Worm (Caenorhabditis elegans) whole organism, L4 larva: ENCODE measurements around the gene aagr-2.

Source experiments
- F26F4.8 ChIP-seq: fragments of 200-800 bp; sonication (Bioruptor generic); conservative IDR thresholded peaks from 2 replicates; pipeline ENCODE4 v1.3.6; 2022; ENCODE audit warnings: missing genetic modification characterization, missing compliant biosample characterization
- T20F7.1 ChIP-seq: fragments of 200-800 bp; sonication (Bioruptor generic); optimal IDR thresholded peaks from 2 replicates; lab custom pipeline; 2018; ENCODE audit warnings: mild to moderate bottlenecking, missing genetic modification characterization, missing compliant biosample characterization
- T26A8.4 ChIP-seq: fragments of 200-800 bp; sonication (Bioruptor generic); IDR thresholded peaks from 2 replicates; pipeline ENCODE4 v1.3.6; 2022; ENCODE audit warnings: missing genetic modification characterization, missing compliant biosample characterization
- Y75B8A.6 ChIP-seq: fragments of 200-800 bp; sonication (Bioruptor generic); IDR thresholded peaks from 2 replicates; pipeline ENCODE4 v1.3.6; 2022; ENCODE audit warnings: missing genetic modification reagents, missing genetic modification characterization, missing compliant biosample characterization
- ZK337.2 ChIP-seq: fragments of 200-800 bp; sonication (Bioruptor generic); IDR thresholded peaks from 2 replicates; pipeline ENCODE4 v1.3.6; 2022; ENCODE audit warnings: missing genetic modification reagents, missing genetic modification characterization, missing compliant biosample characterization
- ZK546.5 ChIP-seq, 2 experiments: sonication (generic microtip); optimal IDR thresholded peaks; 2 replicates each; lab custom pipeline; 2017; ENCODE audit warnings: missing biosample characterization in 2 of 2, missing genetic modification characterization in 2 of 2
- aha-1 ChIP-seq: fragments of 150-350 bp; peaks from one replicate; lab custom pipeline; 2014; ENCODE audit warnings: missing biosample characterization, missing genetic modification characterization
- ama-1 ChIP-seq: fragments of 150-350 bp; optimal IDR thresholded peaks from 2 replicates; lab custom pipeline; 2014; ENCODE audit warnings: inconsistent platforms, mixed read lengths
- attf-4 ChIP-seq: sonication (generic microtip); optimal IDR thresholded peaks from 3 replicates; lab custom pipeline; 2017; ENCODE audit warnings: missing biosample characterization, missing genetic modification characterization
- ceh-20 ChIP-seq: fragments of 200-800 bp; sonication (Bioruptor generic); IDR thresholded peaks from 2 replicates; pipeline ENCODE4 v1.3.6; 2022; ENCODE audit warnings: missing genetic modification reagents, missing genetic modification characterization, missing compliant biosample characterization
- ceh-28 ChIP-seq: fragments of 150-350 bp; optimal IDR thresholded peaks from 2 replicates; lab custom pipeline; 2014; ENCODE audit warnings: missing biosample characterization, missing genetic modification reagents, missing genetic modification characterization
- ceh-32 ChIP-seq: sonication (generic microtip); optimal IDR thresholded peaks from 2 replicates; lab custom pipeline; 2016; ENCODE audit warnings: mild to moderate bottlenecking, missing genetic modification characterization, missing compliant biosample characterization; ENCODE audit not compliant: poor library complexity
- ceh-44 ChIP-seq: fragments of 200-800 bp; sonication (Bioruptor generic); IDR thresholded peaks from 2 replicates; pipeline ENCODE4 v1.3.6; 2022; ENCODE audit warnings: missing genetic modification reagents, missing genetic modification characterization, missing compliant biosample characterization
- ceh-62 ChIP-seq: sonication (generic microtip); optimal IDR thresholded peaks from 2 replicates; lab custom pipeline; 2017; ENCODE audit warnings: missing biosample characterization, missing genetic modification characterization
- ceh-82 ChIP-seq: sonication (generic microtip); optimal IDR thresholded peaks from 2 replicates; lab custom pipeline; 2017; ENCODE audit warnings: missing biosample characterization, missing genetic modification characterization
- ces-1 ChIP-seq: fragments of 150-350 bp; sonication (generic microtip); optimal IDR thresholded peaks from 4 replicates; lab custom pipeline; 2014; ENCODE audit warnings: missing biosample characterization, missing genetic modification reagents, missing genetic modification characterization
- daf-16 ChIP-seq, 3 experiments: sonication (generic microtip); optimal IDR thresholded peaks; 2 replicates each; lab custom pipeline; 2016 to 2017; ENCODE audit warnings: missing genetic modification characterization in 3 of 3, missing genetic modification reagents in 3 of 3, mild to moderate bottlenecking in 2 of 3, missing compliant biosample characterization in 2 of 3, missing biosample characterization in 1 of 3, moderate library complexity in 1 of 3
- dpl-1 ChIP-seq: fragments of 150-350 bp; optimal IDR thresholded peaks from 2 replicates; lab custom pipeline; 2014; ENCODE audit warnings: missing biosample characterization, missing genetic modification reagents, missing genetic modification characterization
- duxl-1 ChIP-seq: sonication (generic microtip); optimal IDR thresholded peaks from 2 replicates; lab custom pipeline; 2016; ENCODE audit warnings: mild to moderate bottlenecking, missing genetic modification characterization, moderate library complexity, missing compliant biosample characterization; ENCODE audit not compliant: poor library complexity
- dve-1 ChIP-seq: sonication (generic microtip); optimal IDR thresholded peaks from 2 replicates; lab custom pipeline; 2017; ENCODE audit warnings: antibody characterized with exemption, mild to moderate bottlenecking, missing genetic modification characterization, missing compliant biosample characterization; ENCODE audit not compliant: insufficient read depth
- hif-1 ChIP-seq, 2 experiments: sonication (generic microtip); optimal IDR thresholded peaks; 2 replicates each; lab custom pipeline; 2016 to 2017; ENCODE audit warnings: missing compliant biosample characterization in 2 of 2, missing genetic modification characterization in 2 of 2, missing genetic modification reagents in 2 of 2, missing genotype in 2 of 2, mild to moderate bottlenecking in 1 of 2
- hlh-11 ChIP-seq: fragments of 200-800 bp; sonication (Bioruptor generic); optimal IDR thresholded peaks from 2 replicates; lab custom pipeline; 2018; ENCODE audit warnings: mild to moderate bottlenecking, missing genetic modification characterization, missing compliant biosample characterization
- lin-15B ChIP-seq: fragments of 150-350 bp; sonication (generic microtip); optimal IDR thresholded peaks from 3 replicates; lab custom pipeline; 2014; ENCODE audit warnings: missing biosample characterization, missing genetic modification characterization
- lin-38 ChIP-seq: fragments of 200-800 bp; sonication (Bioruptor generic); IDR thresholded peaks from 2 replicates; pipeline ENCODE4 v1.3.6; 2022; ENCODE audit warnings: missing genetic modification reagents, missing genetic modification characterization, missing compliant biosample characterization
- lin-39 ChIP-seq: fragments of 150-350 bp; optimal IDR thresholded peaks from 2 replicates; lab custom pipeline; 2014; ENCODE audit warnings: missing biosample characterization, missing genetic modification reagents, missing genetic modification characterization
- madf-5 ChIP-seq, 2 experiments: fragments of 200-800 bp; sonication (Bioruptor generic); IDR thresholded peaks; 2 replicates each; pipeline ENCODE4 v1.3.6; 2022; ENCODE audit warnings: missing compliant biosample characterization in 2 of 2, missing genetic modification characterization in 2 of 2
- madf-9 ChIP-seq: fragments of 200-800 bp; sonication (Bioruptor generic); conservative IDR thresholded peaks from 2 replicates; pipeline ENCODE4 v1.3.6; 2022; ENCODE audit warnings: missing genetic modification reagents, missing genetic modification characterization, missing compliant biosample characterization
- mxl-3 ChIP-seq: fragments of 200-800 bp; sonication (Bioruptor generic); optimal IDR thresholded peaks from 2 replicates; lab custom pipeline; 2018; ENCODE audit warnings: mild to moderate bottlenecking, missing genetic modification characterization, missing compliant biosample characterization
- nhr-102 ChIP-seq: sonication (generic microtip); optimal IDR thresholded peaks from 2 replicates; lab custom pipeline; 2016; ENCODE audit warnings: mild to moderate bottlenecking, missing genetic modification characterization, moderate library complexity, missing compliant biosample characterization
- nhr-237 ChIP-seq: sonication (generic microtip); optimal IDR thresholded peaks from 2 replicates; lab custom pipeline; 2017; ENCODE audit warnings: missing biosample characterization, missing genetic modification characterization
- nhr-28 ChIP-seq: fragments of 150-350 bp; optimal IDR thresholded peaks from 2 replicates; lab custom pipeline; 2014; ENCODE audit warnings: missing biosample characterization, missing genetic modification characterization
- nhr-41 ChIP-seq: fragments of 200-800 bp; sonication (Bioruptor generic); IDR thresholded peaks from 2 replicates; pipeline ENCODE4 v1.3.6; 2022; ENCODE audit warnings: missing genetic modification reagents, missing genetic modification characterization, missing compliant biosample characterization
- nhr-48 ChIP-seq: sonication (generic microtip); optimal IDR thresholded peaks from 2 replicates; lab custom pipeline; 2016; ENCODE audit warnings: mild to moderate bottlenecking, missing genetic modification characterization, missing compliant biosample characterization
- pqm-1 ChIP-seq: sonication (generic microtip); optimal IDR thresholded peaks from 2 replicates; lab custom pipeline; 2017; ENCODE audit warnings: missing biosample characterization, missing genetic modification characterization
- saeg-2 ChIP-seq: fragments of 200-800 bp; sonication (Bioruptor generic); IDR thresholded peaks from 2 replicates; pipeline ENCODE4 v1.3.6; 2022; ENCODE audit warnings: missing genetic modification reagents, missing genetic modification characterization, missing compliant biosample characterization
- sdz-12 ChIP-seq: fragments of 200-800 bp; sonication (Bioruptor generic); optimal IDR thresholded peaks from 2 replicates; lab custom pipeline; 2018; ENCODE audit warnings: mild to moderate bottlenecking, missing genetic modification characterization, missing compliant biosample characterization
- set-16 ChIP-seq: fragments of 200-800 bp; sonication (Bioruptor generic); IDR thresholded peaks from 2 replicates; pipeline ENCODE4 v1.3.6; 2022; ENCODE audit warnings: missing genetic modification reagents, missing genetic modification characterization, missing compliant biosample characterization
- snpc-1.2 ChIP-seq: fragments of 200-800 bp; sonication (Bioruptor generic); IDR thresholded peaks from 2 replicates; pipeline ENCODE4 v1.3.6; 2022; ENCODE audit warnings: missing genetic modification reagents, missing genetic modification characterization, missing compliant biosample characterization
- snpc-4 ChIP-seq: fragments of 150-350 bp; optimal IDR thresholded peaks from 2 replicates; lab custom pipeline; 2014; ENCODE audit warnings: missing biosample characterization, missing genetic modification characterization
- spr-1 ChIP-seq: sonication (generic microtip); optimal IDR thresholded peaks from 2 replicates; lab custom pipeline; 2016; ENCODE audit warnings: mild to moderate bottlenecking, missing genetic modification characterization, missing compliant biosample characterization
- tag-97 ChIP-seq: fragments of 200-800 bp; sonication (Bioruptor generic); IDR thresholded peaks from 2 replicates; pipeline ENCODE4 v1.3.6; 2022; ENCODE audit warnings: missing genetic modification characterization, missing compliant biosample characterization
- unc-62 ChIP-seq, 3 experiments: fragments of 150-350 bp in 1 of 3; sonication (generic microtip); optimal IDR thresholded peaks in 2 of 3; peaks in 1 of 3; 1 replicate in 1 of 3; 2 replicates in 2 of 3; lab custom pipeline; 2014 to 2017; ENCODE audit warnings: missing biosample characterization in 3 of 3, missing genetic modification characterization in 3 of 3, missing genetic modification reagents in 3 of 3, missing genotype in 1 of 3

The aagr-2 gene

ce11 chrII:4866819-4867218 lies 58.2 kb downstream of the aagr-2 start:
- peak; percentile 97 for TF ChIP-seq set-16 (GFP tag; lab: Robert Waterston, UW)
- 0 out of 2 replicates have a peak, but pooled peaks have one; percentile 23 for TF ChIP-seq snpc-1.2 (GFP tag; lab: Robert Waterston, UW)

DNA sequence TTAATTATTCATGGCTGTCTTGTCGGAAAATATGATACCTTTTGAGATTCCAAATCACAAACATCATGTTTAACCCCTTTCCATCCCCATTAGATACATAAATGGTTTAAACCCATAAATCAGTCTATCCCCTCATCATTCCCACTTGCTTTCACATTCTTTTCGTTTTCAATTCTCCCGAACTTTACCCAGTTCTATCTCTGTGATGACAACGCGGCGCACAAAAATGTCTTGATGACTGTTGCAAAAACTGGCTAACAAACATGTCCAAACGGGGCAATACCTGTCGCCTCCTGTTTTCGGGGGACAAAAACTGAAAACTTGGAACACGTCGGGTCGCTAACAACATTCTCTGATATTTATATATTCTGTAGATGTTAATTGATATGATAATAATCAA lies 59.0 kb downstream of the aagr-2 start:
- no peak for TF ChIP-seq saeg-2 (GFP tag; lab: Robert Waterston, UW)
- no peak for TF ChIP-seq daf-16 (GFP tag; optimal IDR thresholded peaks at IDR 0.05; lab: Kevin White, UChicago)
- TF ChIP-seq daf-16 (tag; optimal IDR thresholded peaks at IDR 0.05; lab: Kevin White, UChicago): no peak
- TF ChIP-seq ceh-62 (tag; lab: Kevin White, UChicago): no peak
- TF ChIP-seq aha-1 (tag; lab: Kevin White, UChicago): peak; percentile 73
- TF ChIP-seq hif-1 (tag; optimal IDR thresholded peaks at IDR 0.05; lab: Kevin White, UChicago): no peak
- TF ChIP-seq ceh-20 (GFP tag; lab: Robert Waterston, UW): no peak
- TF ChIP-seq nhr-237 (tag; lab: Kevin White, UChicago): no peak
- no peak for TF ChIP-seq duxl-1
- TF ChIP-seq dpl-1: peak; percentile 16
- TF ChIP-seq Y75B8A.6 (GFP tag; lab: Robert Waterston, UW): no peak
- TF ChIP-seq T20F7.1 (GFP tag; lab: Kevin White, UChicago): no peak
- no peak for TF ChIP-seq F26F4.8
- TF ChIP-seq ZK546.5 (tag; optimal IDR thresholded peaks at IDR 0.05; lab: Kevin White, UChicago): no peak
- TF ChIP-seq lin-39 (tag; lab: Kevin White, UChicago): no peak
- no peak for TF ChIP-seq ceh-28 (tag; lab: Kevin White, UChicago)
- no peak for TF ChIP-seq ceh-44
- peak; percentile 65 for TF ChIP-seq mxl-3 (GFP tag; lab: Kevin White, UChicago)
- TF ChIP-seq ces-1 (GFP tag; lab: Kevin White, UChicago): no peak
- no peak for TF ChIP-seq nhr-41 (GFP tag; lab: Robert Waterston, UW)
- no peak for TF ChIP-seq unc-62 (GFP tag; optimal IDR thresholded peaks at IDR 0.05 in 1 of 2; lab: Kevin White, UChicago)
- TF ChIP-seq unc-62 (tag; optimal IDR thresholded peaks at IDR 0.05; lab: Kevin White, UChicago): no peak
- TF ChIP-seq lin-15B (tag; lab: Kevin White, UChicago): no peak
- no peak for TF ChIP-seq snpc-1.2 (GFP tag; lab: Robert Waterston, UW)
- TF ChIP-seq tag-97: no peak
- 0 out of 4 replicates have a peak, but pooled peaks of 1 of the 2 experiments have one; percentile 16 for TF ChIP-seq madf-5 (GFP tag; IDR thresholded peaks at IDR 0.05; lab: Robert Waterston, UW)
- TF ChIP-seq lin-38 (GFP tag; lab: Robert Waterston, UW): no peak
- no peak for TF ChIP-seq nhr-102 (tag; lab: Kevin White, UChicago)
- no peak for TF ChIP-seq spr-1 (tag; lab: Kevin White, UChicago)
- TF ChIP-seq ZK337.2 (GFP tag; lab: Robert Waterston, UW): no peak
- no peak for TF ChIP-seq dve-1
- no peak for TF ChIP-seq snpc-4 (tag; lab: Kevin White, UChicago)
- TF ChIP-seq sdz-12 (GFP tag; lab: Kevin White, UChicago): no peak
- no peak for TF ChIP-seq ceh-82 (tag; lab: Kevin White, UChicago)
- peak; percentile 82 for TF ChIP-seq ama-1 (lab: Kevin White, UChicago)
- TF ChIP-seq hlh-11 (tag; lab: Kevin White, UChicago): peak; percentile 71
- TF ChIP-seq nhr-28 (tag; lab: Kevin White, UChicago): peak; percentile 42
- TF ChIP-seq T26A8.4: peak; percentile 52; the same call in 1 of the 2 replicates
- TF ChIP-seq attf-4 (tag; lab: Kevin White, UChicago): no peak
- TF ChIP-seq ceh-32 (tag; lab: Kevin White, UChicago): no peak
- no peak for TF ChIP-seq pqm-1 (tag; lab: Kevin White, UChicago)
- TF ChIP-seq set-16 (GFP tag; lab: Robert Waterston, UW): no peak
- peak; percentile 45 for TF ChIP-seq nhr-48 (tag; lab: Kevin White, UChicago)
- no peak for TF ChIP-seq madf-9 (GFP tag; lab: Robert Waterston, UW)
